Worm (Caenorhabditis elegans): ENCODE measurements around the gene F25E2.2.

The F25E2.2 gene

DNA sequence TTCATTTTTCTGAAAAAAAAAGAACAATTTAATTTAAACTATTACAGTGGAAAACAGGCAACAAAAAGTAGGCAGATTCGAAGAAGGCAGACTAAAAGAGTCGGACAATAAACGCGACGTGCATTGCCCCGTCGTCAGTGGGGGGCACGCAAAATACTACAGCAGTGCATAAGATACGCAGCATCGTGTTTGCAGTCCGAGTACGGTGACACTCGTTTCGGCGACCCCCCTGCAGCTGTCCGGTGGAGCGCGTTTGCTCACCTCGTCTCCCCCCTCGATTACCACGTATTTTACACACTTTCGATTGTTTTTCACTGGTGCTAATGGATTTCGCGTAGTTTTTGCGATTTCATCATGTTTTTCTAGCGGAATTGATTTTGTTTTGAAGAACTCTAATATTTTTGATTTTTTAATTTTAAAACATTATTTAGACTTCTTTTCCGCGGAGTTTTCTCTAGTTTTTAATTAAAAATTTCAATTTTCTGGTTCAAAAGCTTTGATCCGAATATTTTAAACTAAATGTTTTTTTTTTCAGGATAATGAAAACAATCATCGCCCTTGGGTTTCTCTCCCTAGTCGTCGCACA is 42.4 kb downstream of the F25E2.2 start, which contains the start of the genes trap-2 and ile-2 (continued):
- TF ChIP-seq tag-97 (GFP tag; IDR thresholded peaks at IDR 0.05) (no peak), tra-1 (GFP tag; IDR thresholded peaks at IDR 0.05) (peak; percentile 90), hlh-11 (tag; optimal IDR thresholded peaks at IDR 0.05) (peak; percentile 98), vab-7 (GFP tag; IDR thresholded peaks at IDR 0.05) (peak; percentile 59; the same call in 1 of the 2 replicates), F37D6.2 (tag; optimal IDR thresholded peaks at IDR 0.05) (peak; percentile 83), lsy-2 (tag; optimal IDR thresholded peaks at IDR 0.05) (peak; percentile 92 to 98), nhr-11 (tag; optimal IDR thresholded peaks at IDR 0.05) (peak; percentile 94), zip-2 (tag; optimal IDR thresholded peaks at IDR 0.05) (peak; percentile 24), madf-9 (GFP tag; conservative IDR thresholded peaks at IDR 0.05) (peak; percentile 71), jun-1 (tag; optimal IDR thresholded peaks at IDR 0.05) (peak; percentile 54), F26F4.8 (GFP tag; conservative IDR thresholded peaks at IDR 0.05) (no peak), lin-15B (tag; optimal IDR thresholded peaks at IDR 0.05) (peak; percentile 66), lin-38 (GFP tag; IDR thresholded peaks at IDR 0.05) (peak; percentile 99), attf-4 (tag; optimal IDR thresholded peaks at IDR 0.05) (no peak), nhr-42 (GFP tag; IDR thresholded peaks at IDR 0.05) (peak; percentile 91), dmd-6 (GFP tag; IDR thresholded peaks at IDR 0.05) (peak; percentile 96), daf-16 (GFP tag; optimal IDR thresholded peaks at IDR 0.05) (peak; percentile 80 to 88), daf-16 (tag; optimal IDR thresholded peaks at IDR 0.05) (peak; percentile 68), fkh-10 (GFP tag; optimal IDR thresholded peaks at IDR 0.05) (peak; percentile 83), ceh-82 (tag; optimal IDR thresholded peaks at IDR 0.05) (no peak), ceh-44 (GFP tag; IDR thresholded peaks at IDR 0.05) (no peak), snpc-4 (tag; optimal IDR thresholded peaks at IDR 0.05) (no peak), nhr-102 (tag; optimal IDR thresholded peaks at IDR 0.05) (peak; percentile 94), Y48G9A.11 (GFP tag; IDR thresholded peaks at IDR 0.05) (no peak), ces-1 (GFP tag; optimal IDR thresholded peaks at IDR 0.05) (no peak), ZK546.5 (tag; optimal IDR thresholded peaks at IDR 0.05) (peak in 1 of 2 experiments; percentile 82), php-3 (GFP tag; IDR thresholded peaks at IDR 0.05) (peak; percentile 86), Y105C5A.15 (GFP tag; IDR thresholded peaks at IDR 0.05) (no peak), saeg-2 (GFP tag; IDR thresholded peaks at IDR 0.05) (peak; percentile 69; the same call in 1 of the 2 replicates), zfp-2 (tag; optimal IDR thresholded peaks at IDR 0.05) (no peak), cey-2 (tag; optimal IDR thresholded peaks at IDR 0.05; ENCODE audit: borderline replicate concordance, insufficient read depth) (no peak), ZK337.2 (GFP tag; IDR thresholded peaks at IDR 0.05) (no peak), nhr-76 (tag; optimal IDR thresholded peaks at IDR 0.05) (no peak), mxl-2 (GFP tag; conservative IDR thresholded peaks at IDR 0.05) (no peak), ztf-7 (tag; optimal IDR thresholded peaks at IDR 0.05) (peak; percentile 72), D1046.2 (GFP tag; IDR thresholded peaks at IDR 0.05) (peak; percentile 99), rbr-2 (tag; optimal IDR thresholded peaks at IDR 0.05) (peak; percentile 97), F44E2.7 (GFP tag; IDR thresholded peaks at IDR 0.05) (no peak), mep-1 (tag; optimal IDR thresholded peaks at IDR 0.05) (peak; percentile 97), hlh-30 (tag; optimal IDR thresholded peaks at IDR 0.05; ENCODE audit: insufficient read depth) (peak; percentile 90), nhr-41 (GFP tag; IDR thresholded peaks at IDR 0.05) (peak; percentile 92), lim-7 (GFP tag; IDR thresholded peaks at IDR 0.05) (0 out of 2 replicates have a peak, but pooled peaks have one; percentile 51), unc-39 (tag; optimal IDR thresholded peaks at IDR 0.05) (no peak), madf-5 (GFP tag; IDR thresholded peaks at IDR 0.05) (0 out of 4 replicates have a peak, but pooled peaks of 1 of the 2 experiments have one; percentile 41), ceh-28 (tag; optimal IDR thresholded peaks at IDR 0.05) (peak; percentile 18), Y5F2A.4 (GFP tag; optimal IDR thresholded peaks at IDR 0.05) (no peak), hmg-1.1 (GFP tag; IDR thresholded peaks at IDR 0.05) (peak; percentile 93), nhr-237 (tag; optimal IDR thresholded peaks at IDR 0.05) (no peak), lin-29 (GFP tag; IDR thresholded peaks at IDR 0.05) (peak; percentile 77), lin-13 (GFP tag; optimal IDR thresholded peaks at IDR 0.05) (peak; percentile 92), set-16 (GFP tag; IDR thresholded peaks at IDR 0.05) (peak; percentile 80)
